Worm (Caenorhabditis elegans) whole organism, mixed stage, embryonic: ENCODE measurements around the gene K04C2.3.

Source experiments
- M03D4.4 ChIP-seq: sonication (generic microtip); optimal IDR thresholded peaks from 2 replicates; lab custom pipeline; 2017; ENCODE audit warnings: mild to moderate bottlenecking, missing genetic modification characterization, missing compliant biosample characterization
- bed-3 ChIP-seq: fragments of 200-800 bp; sonication (Bioruptor generic); optimal IDR thresholded peaks from 3 replicates; lab custom pipeline; 2018; ENCODE audit warnings: mild to moderate bottlenecking, missing genetic modification characterization, moderate library complexity, missing compliant biosample characterization
- blmp-1 ChIP-seq: fragments of 150-350 bp; optimal IDR thresholded peaks from 2 replicates; lab custom pipeline; 2014; ENCODE audit warnings: missing biosample characterization, missing genetic modification characterization
- ceh-39 ChIP-seq: fragments of 150-350 bp; optimal IDR thresholded peaks from 2 replicates; lab custom pipeline; 2014; ENCODE audit warnings: missing biosample characterization, missing genetic modification characterization
- ceh-43 ChIP-seq: fragments of 200-800 bp; sonication (Bioruptor generic); optimal IDR thresholded peaks from 2 replicates; lab custom pipeline; 2018; ENCODE audit warnings: mild to moderate bottlenecking, missing genetic modification characterization, moderate library complexity, missing compliant biosample characterization
- ceh-83 ChIP-seq: fragments of 200-800 bp; sonication (Bioruptor generic); optimal IDR thresholded peaks from 2 replicates; lab custom pipeline; 2018; ENCODE audit warnings: mild to moderate bottlenecking, missing genetic modification characterization, missing compliant biosample characterization
- ces-1 ChIP-seq: fragments of 150-350 bp; optimal IDR thresholded peaks from 2 replicates; lab custom pipeline; 2014; ENCODE audit warnings: missing biosample characterization, missing genetic modification reagents, missing genetic modification characterization
- cnd-1 ChIP-seq: fragments of 200-800 bp; sonication (Bioruptor generic); optimal IDR thresholded peaks from 2 replicates; lab custom pipeline; 2018; ENCODE audit warnings: mild to moderate bottlenecking, missing genetic modification characterization, missing compliant biosample characterization
- elt-1 ChIP-seq: sonication (generic microtip); optimal IDR thresholded peaks from 2 replicates; lab custom pipeline; 2017; ENCODE audit warnings: missing genetic modification characterization, mild to moderate bottlenecking, missing compliant biosample characterization, antibody characterized with exemption, moderate library complexity, borderline replicate concordance; ENCODE audit not compliant: insufficient read depth
- elt-3 ChIP-seq: fragments of 150-350 bp; optimal IDR thresholded peaks from 2 replicates; lab custom pipeline; 2014; ENCODE audit warnings: missing biosample characterization, missing genetic modification characterization
- flh-1 ChIP-seq: fragments of 200-800 bp; sonication (Bioruptor generic); optimal IDR thresholded peaks from 2 replicates; lab custom pipeline; 2018; ENCODE audit warnings: mild to moderate bottlenecking, missing genetic modification characterization, moderate library complexity, missing compliant biosample characterization
- hlh-1 ChIP-seq: fragments of 150-350 bp; optimal IDR thresholded peaks from 2 replicates; lab custom pipeline; 2014; ENCODE audit warnings: missing biosample characterization, missing genetic modification reagents, missing genetic modification characterization
- lin-13 ChIP-seq: fragments of 150-350 bp; optimal IDR thresholded peaks from 2 replicates; lab custom pipeline; 2014; ENCODE audit warnings: missing biosample characterization, missing genetic modification characterization
- lin-32 ChIP-seq: fragments of 200-800 bp; sonication (Bioruptor generic); optimal IDR thresholded peaks from 2 replicates; lab custom pipeline; 2018; ENCODE audit warnings: mild to moderate bottlenecking, missing genetic modification characterization, missing compliant biosample characterization
- lsy-2 ChIP-seq: fragments of 150-350 bp; optimal IDR thresholded peaks from 2 replicates; lab custom pipeline; 2014; ENCODE audit warnings: missing biosample characterization, missing genetic modification characterization
- mep-1 ChIP-seq: fragments of 150-350 bp; optimal IDR thresholded peaks from 2 replicates; lab custom pipeline; 2017; ENCODE audit warnings: missing biosample characterization, missing genetic modification reagents, missing genetic modification characterization, inconsistent platforms
- mls-2 ChIP-seq: sonication (generic microtip); optimal IDR thresholded peaks from 2 replicates; lab custom pipeline; 2016; ENCODE audit warnings: mild to moderate bottlenecking, missing genetic modification characterization, moderate library complexity, missing compliant biosample characterization
- nhr-12 ChIP-seq: fragments of 150-350 bp; optimal IDR thresholded peaks from 2 replicates; lab custom pipeline; 2014; ENCODE audit warnings: missing biosample characterization, missing genetic modification characterization
- nhr-2 ChIP-seq: fragments of 150-350 bp; optimal IDR thresholded peaks from 2 replicates; lab custom pipeline; 2014; ENCODE audit warnings: missing biosample characterization, missing genetic modification characterization
- nhr-28 ChIP-seq: fragments of 150-350 bp; optimal IDR thresholded peaks from 2 replicates; lab custom pipeline; 2014; ENCODE audit warnings: missing biosample characterization, missing genetic modification characterization
- nhr-76 ChIP-seq: sonication (generic microtip); optimal IDR thresholded peaks from 2 replicates; lab custom pipeline; 2017; ENCODE audit warnings: missing biosample characterization, missing genetic modification characterization
- pha-4 ChIP-seq: fragments of 150-350 bp; optimal IDR thresholded peaks from 2 replicates; lab custom pipeline; 2018; ENCODE audit warnings: missing biosample characterization, missing genetic modification reagents, missing genetic modification characterization
- sem-2 ChIP-seq: fragments of 200-800 bp; sonication (Bioruptor generic); optimal IDR thresholded peaks from 2 replicates; lab custom pipeline; 2018; ENCODE audit warnings: mild to moderate bottlenecking, missing genetic modification characterization, missing compliant biosample characterization
- sptf-1 ChIP-seq: sonication (generic microtip); optimal IDR thresholded peaks from 2 replicates; lab custom pipeline; 2017; ENCODE audit warnings: mild to moderate bottlenecking, missing genetic modification characterization, moderate library complexity, missing compliant biosample characterization
- tbx-8 ChIP-seq: fragments of 200-800 bp; sonication (Bioruptor generic); optimal IDR thresholded peaks from 2 replicates; lab custom pipeline; 2018; ENCODE audit warnings: mild to moderate bottlenecking, missing genetic modification characterization, moderate library complexity, missing compliant biosample characterization
- unc-120 ChIP-seq: sonication (generic microtip); optimal IDR thresholded peaks from 2 replicates; lab custom pipeline; 2017; ENCODE audit warnings: missing genetic modification characterization, missing compliant biosample characterization; ENCODE audit not compliant: poor library complexity, severe bottlenecking
- unc-39 ChIP-seq: fragments of 150-350 bp; optimal IDR thresholded peaks from 2 replicates; lab custom pipeline; 2014; ENCODE audit warnings: missing biosample characterization, missing genetic modification characterization
- unc-62 ChIP-seq: fragments of 150-350 bp; optimal IDR thresholded peaks from 2 replicates; lab custom pipeline; 2014; ENCODE audit warnings: missing biosample characterization, missing genetic modification reagents, missing genetic modification characterization
- zip-8 ChIP-seq: fragments of 150-350 bp; optimal IDR thresholded peaks from 2 replicates; lab custom pipeline; 2014; ENCODE audit warnings: missing biosample characterization, missing genetic modification characterization
- ztf-11 ChIP-seq: fragments of 150-350 bp; optimal IDR thresholded peaks from 2 replicates; lab custom pipeline; 2014; ENCODE audit warnings: missing biosample characterization, missing genetic modification characterization

The K04C2.3 gene

ce11 chrIII:6888497-6888896 lies 15.6 kb downstream of the K04C2.3 start:
- TF ChIP-seq ceh-43 (GFP tag; lab: Kevin White, UChicago) (no peak), unc-120 (no peak), ceh-83 (GFP tag; lab: Kevin White, UChicago) (no peak), lin-13 (tag; lab: Kevin White, UChicago) (no peak), flh-1 (GFP tag; lab: Kevin White, UChicago) (no peak), pha-4 (tag; lab: Kevin White, UChicago) (no peak)
- TF ChIP-seq, all 35 proteins: peak for 0

- TF ChIP-seq blmp-1 (tag; lab: Kevin White, UChicago) (no peak), unc-62 (no peak), ces-1 (GFP tag; lab: Kevin White, UChicago) (peak; percentile 48), nhr-2 (tag; lab: Kevin White, UChicago) (no peak)
- TF ChIP-seq, all 35 proteins: peak for 1
Measured at ce11 chrIII:6888999-6889824, 16.3 kb downstream of the K04C2.3 start, which contains the start of the genes brd-1 and K04C2.2. Gene brd-1, minus strand, starts transcription at chrIII:6889504. Gene K04C2.2, plus strand, starts transcription at chrIII:6889774.

- TF ChIP-seq M03D4.4 (tag; lab: Kevin White, UChicago), result no peak
- no peak for TF ChIP-seq hlh-1 (tag; lab: Kevin White, UChicago)
- TF ChIP-seq nhr-76 (tag; lab: Kevin White, UChicago), result no peak
- no peak for TF ChIP-seq ztf-11 (tag; lab: Kevin White, UChicago)
- no peak for TF ChIP-seq ceh-39
- TF ChIP-seq sem-2 (GFP tag; lab: Kevin White, UChicago), result no peak
- no peak for TF ChIP-seq bed-3
- no peak for TF ChIP-seq tbx-8 (GFP tag; lab: Kevin White, UChicago)
- no peak for TF ChIP-seq zip-8 (tag; lab: Kevin White, UChicago)
- no peak for TF ChIP-seq mls-2 (tag; lab: Kevin White, UChicago)
- TF ChIP-seq elt-3 (tag; lab: Kevin White, UChicago), result no peak
- TF ChIP-seq lsy-2, result no peak
- TF ChIP-seq ceh-43 (GFP tag; lab: Kevin White, UChicago), result no peak
Measured at ce11 chrIII:6891560-6891959, 18.7 kb downstream of the K04C2.3 start, which contains the start of gene K04C2.5. Gene K04C2.5, minus strand, starts transcription at chrIII:6891660.

ce11 chrIII:6895166-6895565 lies 22.3 kb downstream of the K04C2.3 start:
- no peak for TF ChIP-seq elt-1 (tag; lab: Kevin White, UChicago)
- TF ChIP-seq unc-62, result peak; percentile 68
- TF ChIP-seq sptf-1 (tag; lab: Kevin White, UChicago), result no peak
- TF ChIP-seq M03D4.4 (tag; lab: Kevin White, UChicago), result no peak
- TF ChIP-seq elt-3 (tag; lab: Kevin White, UChicago), result no peak
- no peak for TF ChIP-seq unc-120
- no peak for TF ChIP-seq zip-8 (tag; lab: Kevin White, UChicago)
- TF ChIP-seq ztf-11 (tag; lab: Kevin White, UChicago), result no peak
- TF ChIP-seq cnd-1 (tag; lab: Kevin White, UChicago), result no peak
- TF ChIP-seq nhr-76 (tag; lab: Kevin White, UChicago), result no peak
- no peak for TF ChIP-seq flh-1 (GFP tag; lab: Kevin White, UChicago)
- TF ChIP-seq unc-39 (tag; lab: Kevin White, UChicago), result no peak
- no peak for TF ChIP-seq nhr-28 (tag; lab: Kevin White, UChicago)
- peak; percentile 15 for TF ChIP-seq mep-1 (tag; lab: Kevin White, UChicago)
- peak; percentile 36 for TF ChIP-seq hlh-1 (tag; lab: Kevin White, UChicago)

ce11 chrIII:6895677-6896076 lies 22.8 kb downstream of the K04C2.3 start:
- TF ChIP-seq elt-3 (tag; lab: Kevin White, UChicago) (no peak), sem-2 (GFP tag; lab: Kevin White, UChicago) (no peak), cnd-1 (tag; lab: Kevin White, UChicago) (no peak), nhr-12 (tag; lab: Kevin White, UChicago) (no peak), nhr-2 (tag; lab: Kevin White, UChicago) (no peak), M03D4.4 (tag; lab: Kevin White, UChicago) (no peak), lin-32 (GFP tag; lab: Kevin White, UChicago) (no peak), ceh-83 (GFP tag; lab: Kevin White, UChicago) (no peak), flh-1 (GFP tag; lab: Kevin White, UChicago) (no peak), lin-13 (tag; lab: Kevin White, UChicago) (no peak), pha-4 (tag; lab: Kevin White, UChicago) (no peak)
